Fruit fly (Drosophila melanogaster) ovary, adult (tissue): ENCODE measurements around the gene Nhe2.

Experiments
- CG17801 ChIP-seq: fragments of 200-800 bp; optimal IDR thresholded peaks from 2 replicates; lab custom pipeline; 2019; ENCODE audit warnings: missing biosample characterization, mild to moderate bottlenecking, missing genetic modification characterization, moderate library complexity; ENCODE audit not compliant: partially characterized antibody

The Nhe2 gene

dm6 chr2L:21169863-21170262 is 65.5 kb downstream of the Nhe2 start:
- no peak for TF ChIP-seq CG17801 (GFP tag; lab: Kevin White, UChicago)

- TF ChIP-seq CG17801 (GFP tag; lab: Kevin White, UChicago): no peak
Measured at dm6 chr2L:21172922-21173321, 68.6 kb downstream of the Nhe2 start, which contains the start of gene CG31627. Gene CG31627, plus strand, starts transcription at chr2L:21173222.

dm6 chr2L:21178436-21179216 is 74.3 kb downstream of the Nhe2 start:
- no peak for TF ChIP-seq CG17801 (GFP tag; lab: Kevin White, UChicago)

dm6 chr2L:21179217-21179520 is 74.8 kb downstream of the Nhe2 start:
- TF ChIP-seq CG17801 (GFP tag; lab: Kevin White, UChicago): no peak

- TF ChIP-seq CG17801 (GFP tag; lab: Kevin White, UChicago): no peak
Measured at dm6 chr2L:21179615-21180031, 75.3 kb downstream of the Nhe2 start, which contains the start of the genes bur and Mcm10. Gene bur, minus strand, starts transcription at chr2L:21179683. Gene Mcm10, plus strand, starts transcription at chr2L:21179933.
